Worm (Caenorhabditis elegans): ENCODE measurements around the gene T05G5.5.

The T05G5.5 gene

ce11 chrIII:9713182-9713581, 38.0 kb downstream of the T05G5.5 start:
- TF ChIP-seq ztf-18 (tag; optimal IDR thresholded peaks at IDR 0.05) (no peak), sptf-2 (GFP tag; optimal IDR thresholded peaks at IDR 0.05) (no peak), egl-18 (GFP tag; IDR thresholded peaks at IDR 0.05) (no peak), B0019.2 (GFP tag; conservative IDR thresholded peaks at IDR 0.05) (no peak), ceh-79 (tag; optimal IDR thresholded peaks at IDR 0.05) (no peak), zfh-2 (GFP tag; conservative IDR thresholded peaks at IDR 0.05) (no peak), F33H1.4 (GFP tag; IDR thresholded peaks at IDR 0.05) (no peak), C06A6.2 (GFP tag; conservative IDR thresholded peaks at IDR 0.05) (no peak), F55B11.4 (tag; optimal IDR thresholded peaks at IDR 0.05; ENCODE audit: borderline replicate concordance, insufficient read depth) (no peak), lsl-1 (GFP tag; optimal IDR thresholded peaks at IDR 0.05) (no peak), hsf-1 (GFP tag; IDR thresholded peaks at IDR 0.05) (no peak), ztf-26 (tag; optimal IDR thresholded peaks at IDR 0.05) (no peak), hmg-20 (GFP tag; IDR thresholded peaks at IDR 0.05) (no peak), mel-28 (tag; optimal IDR thresholded peaks at IDR 0.05; ENCODE audit: borderline replicate concordance) (no peak), F57C9.4 (tag; optimal IDR thresholded peaks at IDR 0.05) (no peak), zim-3 (tag; optimal IDR thresholded peaks at IDR 0.05) (no peak), F39B2.1 (GFP tag; IDR thresholded peaks at IDR 0.05) (no peak)

- TF ChIP-seq efl-1 (GFP tag; optimal IDR thresholded peaks at IDR 0.05) (no peak), aptf-3 (GFP tag; IDR thresholded peaks at IDR 0.05) (no peak), rcor-1 (GFP tag; IDR thresholded peaks at IDR 0.05) (no peak), akir-1 (GFP tag; optimal IDR thresholded peaks at IDR 0.05) (no peak), lin-54 (GFP tag; optimal IDR thresholded peaks at IDR 0.05) (no peak), ets-4 (GFP tag; optimal IDR thresholded peaks at IDR 0.05) (no peak), hmg-20 (GFP tag; IDR thresholded peaks at IDR 0.05) (no peak), mes-4 (tag; optimal IDR thresholded peaks at IDR 0.05) (no peak), bed-2 (GFP tag; IDR thresholded peaks at IDR 0.05) (no peak)
Measured at ce11 chrIII:9711163-9711562, 40.1 kb downstream of the T05G5.5 start.

ce11 chrIII:9705157-9705905, 45.9 kb downstream of the T05G5.5 start:
- TF ChIP-seq madf-8 (GFP tag; conservative IDR thresholded peaks at IDR 0.05) (no peak), athp-1 (tag; optimal IDR thresholded peaks at IDR 0.05) (no peak), hmg-1.2 (GFP tag; IDR thresholded peaks at IDR 0.05) (no peak), B0336.3 (GFP tag; IDR thresholded peaks at IDR 0.05) (no peak), nhr-27 (tag; optimal IDR thresholded peaks at IDR 0.05) (no peak), lin-35 (GFP tag; optimal IDR thresholded peaks at IDR 0.05) (peak in 1 of 3 experiments; percentile 25), F10E7.11 (tag; optimal IDR thresholded peaks at IDR 0.05) (no peak)

DNA sequence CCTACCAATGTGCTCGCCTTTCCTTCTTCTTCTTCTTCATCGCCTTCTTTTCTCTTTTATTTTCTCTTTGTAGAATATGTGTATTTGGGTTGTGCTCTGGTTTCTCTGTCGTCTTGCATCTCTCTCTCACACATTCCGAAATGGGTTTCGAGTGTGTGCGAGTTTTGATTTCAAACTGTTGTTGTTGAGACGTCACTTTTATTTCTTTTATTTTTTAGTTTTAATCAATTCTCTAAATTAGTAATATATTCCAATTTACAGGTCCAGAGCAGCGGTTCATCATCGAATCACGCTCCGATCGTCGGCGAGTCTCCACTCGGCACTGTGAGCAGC, 46.7 kb downstream of the T05G5.5 start:
- TF ChIP-seq egrh-3 (GFP tag; IDR thresholded peaks at IDR 0.05) (no peak), atf-7 (tag; optimal IDR thresholded peaks at IDR 0.05) (peak; percentile 40)
